Worm (Caenorhabditis elegans): ENCODE results near the gene ZK455.5.

ZK455.5 gene

ce11 chrX:11324240-11324639, 2.5 kb downstream of the ZK455.5 start, which contains the start of gene asm-2:
Gene asm-2 (minus strand): TSS chrX:11324251.
- no peak for TF ChIP-seq cog-1 (tag; optimal IDR thresholded peaks at IDR 0.05)
- no peak for TF ChIP-seq klf-2 (GFP tag; conservative IDR thresholded peaks at IDR 0.05)
- TF ChIP-seq ztf-29 (GFP tag; IDR thresholded peaks at IDR 0.05): no peak
- TF ChIP-seq ref-1 (GFP tag; conservative IDR thresholded peaks at IDR 0.05): no peak

ce11 chrX:11323225-11323624, 3.5 kb downstream of the ZK455.5 start:
- no peak for TF ChIP-seq cog-1 (tag; optimal IDR thresholded peaks at IDR 0.05)
- TF ChIP-seq flt-1 (GFP tag; IDR thresholded peaks at IDR 0.05): no peak
- no peak for TF ChIP-seq klf-2 (GFP tag; conservative IDR thresholded peaks at IDR 0.05)
- TF ChIP-seq med-1 (GFP tag; optimal IDR thresholded peaks at IDR 0.05; ENCODE audit: insufficient read depth): no peak
- no peak for TF ChIP-seq ref-1 (GFP tag; conservative IDR thresholded peaks at IDR 0.05)
- no peak for TF ChIP-seq ztf-29 (GFP tag; IDR thresholded peaks at IDR 0.05)
- no peak for TF ChIP-seq ztf-23 (GFP tag; IDR thresholded peaks at IDR 0.05)
- TF ChIP-seq tab-1 (GFP tag; IDR thresholded peaks at IDR 0.05): no peak
- no peak for TF ChIP-seq T22C8.4 (GFP tag; IDR thresholded peaks at IDR 0.05)

ce11 chrX:11317939-11318338, 8.8 kb downstream of the ZK455.5 start, which contains the start of gene hizr-1:
Gene hizr-1 (plus strand): TSS chrX:11318278.
- TF ChIP-seq tab-1 (GFP tag; IDR thresholded peaks at IDR 0.05): no peak
- no peak for TF ChIP-seq ztf-29 (GFP tag; IDR thresholded peaks at IDR 0.05)
- TF ChIP-seq med-1 (GFP tag; optimal IDR thresholded peaks at IDR 0.05; ENCODE audit: insufficient read depth): no peak
- TF ChIP-seq klf-2 (GFP tag; conservative IDR thresholded peaks at IDR 0.05): no peak
- TF ChIP-seq ztf-23 (GFP tag; IDR thresholded peaks at IDR 0.05): no peak
- TF ChIP-seq cog-1 (tag; optimal IDR thresholded peaks at IDR 0.05): no peak
- TF ChIP-seq T22C8.4 (GFP tag; IDR thresholded peaks at IDR 0.05): no peak
- no peak for TF ChIP-seq flt-1 (GFP tag; IDR thresholded peaks at IDR 0.05)
- no peak for TF ChIP-seq ref-1 (GFP tag; conservative IDR thresholded peaks at IDR 0.05)

- TF ChIP-seq tab-1 (GFP tag; IDR thresholded peaks at IDR 0.05) (no peak), ztf-23 (GFP tag; IDR thresholded peaks at IDR 0.05) (no peak), T22C8.4 (GFP tag; IDR thresholded peaks at IDR 0.05) (no peak), med-1 (GFP tag; optimal IDR thresholded peaks at IDR 0.05; ENCODE audit: insufficient read depth) (no peak), klf-2 (GFP tag; conservative IDR thresholded peaks at IDR 0.05) (no peak), cog-1 (tag; optimal IDR thresholded peaks at IDR 0.05) (no peak), ztf-29 (GFP tag; IDR thresholded peaks at IDR 0.05) (no peak), ref-1 (GFP tag; conservative IDR thresholded peaks at IDR 0.05) (no peak), flt-1 (GFP tag; IDR thresholded peaks at IDR 0.05) (no peak)
Observed at ce11 chrX:11316750-11317149, 10.0 kb downstream of the ZK455.5 start, which contains the start of gene nlp-57. Gene nlp-57 (plus strand): TSS chrX:11317050.

- TF ChIP-seq ztf-23 (GFP tag; IDR thresholded peaks at IDR 0.05): no peak
- no peak for TF ChIP-seq T22C8.4 (GFP tag; IDR thresholded peaks at IDR 0.05)
- TF ChIP-seq ztf-29 (GFP tag; IDR thresholded peaks at IDR 0.05): no peak
- no peak for TF ChIP-seq cog-1 (tag; optimal IDR thresholded peaks at IDR 0.05)
- no peak for TF ChIP-seq ref-1 (GFP tag; conservative IDR thresholded peaks at IDR 0.05)
- TF ChIP-seq tab-1 (GFP tag; IDR thresholded peaks at IDR 0.05): no peak
- no peak for TF ChIP-seq med-1 (GFP tag; optimal IDR thresholded peaks at IDR 0.05; ENCODE audit: insufficient read depth)
- TF ChIP-seq klf-2 (GFP tag; conservative IDR thresholded peaks at IDR 0.05): no peak
- no peak for TF ChIP-seq flt-1 (GFP tag; IDR thresholded peaks at IDR 0.05)
Observed at ce11 chrX:11315392-11315791, 11.3 kb downstream of the ZK455.5 start, which contains the start of gene F08G12.11. Gene F08G12.11 (minus strand): TSS chrX:11315572.

ce11 chrX:11310285-11310838, 16.4 kb downstream of the ZK455.5 start, which contains the start of gene F08G12.5:
Gene F08G12.5 (minus strand): TSS chrX:11310285.
- no peak for TF ChIP-seq ztf-23 (GFP tag; IDR thresholded peaks at IDR 0.05)
- TF ChIP-seq T22C8.4 (GFP tag; IDR thresholded peaks at IDR 0.05): no peak
- no peak for TF ChIP-seq tab-1 (GFP tag; IDR thresholded peaks at IDR 0.05)
- TF ChIP-seq med-1 (GFP tag; optimal IDR thresholded peaks at IDR 0.05; ENCODE audit: insufficient read depth): no peak
- no peak for TF ChIP-seq cog-1 (tag; optimal IDR thresholded peaks at IDR 0.05)
- no peak for TF ChIP-seq ref-1 (GFP tag; conservative IDR thresholded peaks at IDR 0.05)
- TF ChIP-seq ztf-29 (GFP tag; IDR thresholded peaks at IDR 0.05): no peak
- no peak for TF ChIP-seq flt-1 (GFP tag; IDR thresholded peaks at IDR 0.05)
- no peak for TF ChIP-seq klf-2 (GFP tag; conservative IDR thresholded peaks at IDR 0.05)

- TF ChIP-seq flt-1 (GFP tag; IDR thresholded peaks at IDR 0.05) (no peak), ref-1 (GFP tag; conservative IDR thresholded peaks at IDR 0.05) (no peak), klf-2 (GFP tag; conservative IDR thresholded peaks at IDR 0.05) (no peak), med-1 (GFP tag; optimal IDR thresholded peaks at IDR 0.05; ENCODE audit: insufficient read depth) (no peak), ztf-23 (GFP tag; IDR thresholded peaks at IDR 0.05) (no peak), T22C8.4 (GFP tag; IDR thresholded peaks at IDR 0.05) (no peak), tab-1 (GFP tag; IDR thresholded peaks at IDR 0.05) (no peak), ztf-29 (GFP tag; IDR thresholded peaks at IDR 0.05) (no peak), cog-1 (tag; optimal IDR thresholded peaks at IDR 0.05) (no peak)
Observed at ce11 chrX:11307056-11307455, 19.7 kb downstream of the ZK455.5 start, which contains the start of gene vhl-1. Gene vhl-1 (plus strand): TSS chrX:11307356.

ce11 chrX:11305773-11306172, 21.0 kb downstream of the ZK455.5 start, which contains the start of gene F08G12.1:
Gene F08G12.1 (minus strand): TSS chrX:11305873.
- TF ChIP-seq ref-1 (GFP tag; conservative IDR thresholded peaks at IDR 0.05): no peak
- no peak for TF ChIP-seq ztf-23 (GFP tag; IDR thresholded peaks at IDR 0.05)
- no peak for TF ChIP-seq cog-1 (tag; optimal IDR thresholded peaks at IDR 0.05)
- TF ChIP-seq tab-1 (GFP tag; IDR thresholded peaks at IDR 0.05): no peak
- no peak for TF ChIP-seq ztf-29 (GFP tag; IDR thresholded peaks at IDR 0.05)

ce11 chrX:11299642-11300307, 27.0 kb downstream of the ZK455.5 start, which contains the start of the genes snrp-40.1 and F08G12.3:
Gene snrp-40.1 (minus strand): TSS chrX:11299784.
Gene F08G12.3 (plus strand): TSS chrX:11300257.
- TF ChIP-seq flt-1 (GFP tag; IDR thresholded peaks at IDR 0.05): peak; percentile 46
- TF ChIP-seq cog-1 (tag; optimal IDR thresholded peaks at IDR 0.05): peak; percentile 76
- no peak for TF ChIP-seq med-1 (GFP tag; optimal IDR thresholded peaks at IDR 0.05; ENCODE audit: insufficient read depth)

Measured in whole organism, midembryonic.